Fruit fly (Drosophila melanogaster): ENCODE data around the gene Rbp9.

Gene Rbp9

dm6 chr2L:2972439-2972936, 17.9 kb downstream of the Rbp9 start, which contains the start of the genes Rrp1 and gammaTub23C (continued):
- TF ChIP-seq D19A (tag; optimal IDR thresholded peaks at IDR 0.05) (peak; percentile 83), org-1 (GFP tag; optimal IDR thresholded peaks at IDR 0.05) (peak; percentile 89), da (GFP tag; optimal IDR thresholded peaks at IDR 0.05) (no peak), twi (tag; optimal IDR thresholded peaks at IDR 0.05) (peak; percentile 89), CG12659 (GFP tag; optimal IDR thresholded peaks at IDR 0.05) (peak; percentile 95), dmrt11E (tag; optimal IDR thresholded peaks at IDR 0.05) (peak; percentile 90), lola (GFP tag; optimal IDR thresholded peaks at IDR 0.05) (peak in 1 of 3 experiments; percentile 95), stwl (tag; optimal IDR thresholded peaks at IDR 0.05) (peak; percentile 45), hth (optimal IDR thresholded peaks at IDR 0.05) (no peak), CG15073 (GFP tag; optimal IDR thresholded peaks at IDR 0.05) (peak; percentile 67), stc (GFP tag; IDR thresholded peaks at IDR 0.05) (peak; percentile 42; the same call in 1 of the 2 replicates), CG9932 (GFP tag; IDR thresholded peaks at IDR 0.05) (peak; percentile 85; the same call in 1 of the 2 replicates), CG16813 (GFP tag; IDR thresholded peaks at IDR 0.05; ENCODE audit: partially characterized antibody) (no peak), GATAe (GFP tag; conservative IDR thresholded peaks at IDR 0.05) (peak; percentile 50; the same call in 1 of the 2 replicates), CTCF (GFP tag; optimal IDR thresholded peaks at IDR 0.05) (peak; percentile 48), CG12769 (tag; optimal IDR thresholded peaks at IDR 0.05) (no peak), CG31441 (GFP tag; IDR thresholded peaks at IDR 0.05) (peak; percentile 94), Ssrp (tag; optimal IDR thresholded peaks at IDR 0.05) (peak; percentile 92), dmrt99B (tag; optimal IDR thresholded peaks at IDR 0.05) (peak; percentile 89), CG2889 (GFP tag; IDR thresholded peaks at IDR 0.05) (peak; percentile 67), HLH3B (GFP tag; IDR thresholded peaks at IDR 0.05) (peak; percentile 80), tup (GFP tag; optimal IDR thresholded peaks at IDR 0.05) (peak; percentile 69), Dp (GFP tag; optimal IDR thresholded peaks at IDR 0.05) (peak; percentile 65), fru (optimal IDR thresholded peaks at IDR 0.05) (no peak), ERR (GFP tag; optimal IDR thresholded peaks at IDR 0.05) (peak; percentile 15), Lpt (GFP tag; optimal IDR thresholded peaks at IDR 0.05) (no peak), CG9609 (GFP tag; optimal IDR thresholded peaks at IDR 0.05) (peak; percentile 77), jumu (GFP tag; optimal IDR thresholded peaks at IDR 0.05) (peak; percentile 57), lab (GFP tag; optimal IDR thresholded peaks at IDR 0.05) (peak; percentile 89), CG4424 (GFP tag; optimal IDR thresholded peaks at IDR 0.05) (peak; percentile 95), Ets65A (GFP tag) (peak; percentile 95), CG1647 (GFP tag; optimal IDR thresholded peaks at IDR 0.05) (peak; percentile 60), Dbx (GFP tag; IDR thresholded peaks at IDR 0.05) (peak; percentile 83), CG11695 (GFP tag; IDR thresholded peaks at IDR 0.05) (peak; percentile 86), CG12155 (GFP tag; optimal IDR thresholded peaks at IDR 0.05) (peak; percentile 89), NFAT (GFP tag; IDR thresholded peaks at IDR 0.05) (peak; percentile 74), CG13424 (tag; optimal IDR thresholded peaks at IDR 0.05) (peak; percentile 93), danr (GFP tag; IDR thresholded peaks at IDR 0.05) (peak; percentile 47; the same call in 1 of the 2 replicates), btn (GFP tag; optimal IDR thresholded peaks at IDR 0.05) (no peak), MESR4 (GFP tag; optimal IDR thresholded peaks at IDR 0.05) (peak; percentile 2), Sin3A (optimal IDR thresholded peaks at IDR 0.05) (peak; percentile 75), seq (GFP tag; IDR thresholded peaks at IDR 0.05) (peak; percentile 68), hkb (optimal IDR thresholded peaks at IDR 0.05) (no peak), hkb (GFP tag; IDR thresholded peaks at IDR 0.05) (peak; percentile 78), CG18599 (GFP tag; optimal IDR thresholded peaks at IDR 0.05) (peak; percentile 92), Mes4 (GFP tag; optimal IDR thresholded peaks at IDR 0.05) (peak; percentile 72), Meics (GFP tag; optimal IDR thresholded peaks at IDR 0.05) (peak; percentile 93), ftz-f1 (GFP tag; optimal IDR thresholded peaks at IDR 0.05) (peak; percentile 40), otp (GFP tag; IDR thresholded peaks at IDR 0.05) (peak; percentile 46; the same call in 1 of the 3 replicates), CG3726 (GFP tag; IDR thresholded peaks at IDR 0.05) (peak; percentile 74; the same call in 2 of the 3 replicates), Xbp1 (GFP tag; optimal IDR thresholded peaks at IDR 0.05) (peak; percentile 93), CG30403 (GFP tag; optimal IDR thresholded peaks at IDR 0.05) (peak; percentile 97), slp2 (GFP tag; optimal IDR thresholded peaks at IDR 0.05) (peak; percentile 62)

Measured in whole organism, embryonic.